Fruit fly (Drosophila melanogaster) whole organism, embryonic: ENCODE data around the gene Tgt.
A peak's percentile ranks its signal among the peaks of the same experiment; 100 is the strongest.

Experiments
- Antp ChIP-seq: fragments of 200-800 bp; sonication (Bioruptor generic); optimal IDR thresholded peaks from 3 replicates; lab custom pipeline; 2016; ENCODE audit warnings: missing biosample characterization, missing genetic modification characterization
- Bteb2 ChIP-seq: fragments of 200-800 bp; sonication (Bioruptor generic); optimal IDR thresholded peaks from 2 replicates; lab custom pipeline; 2016; ENCODE audit warnings: missing biosample characterization, missing genetic modification characterization
- CG1024 ChIP-seq: fragments of 200-800 bp; sonication (Bioruptor generic); IDR thresholded peaks from 2 replicates; pipeline ENCODE4 v1.3.6; 2022; ENCODE audit warnings: missing biosample characterization, missing genetic modification characterization
- CG10565 ChIP-seq: fragments of 200-800 bp; sonication (Bioruptor generic); optimal IDR thresholded peaks from 3 replicates; lab custom pipeline; 2016; ENCODE audit warnings: missing biosample characterization, mild to moderate bottlenecking, missing genetic modification characterization
- CG12299 ChIP-seq: fragments of 200-800 bp; sonication (Bioruptor generic); optimal IDR thresholded peaks from 2 replicates; lab custom pipeline; 2018; ENCODE audit warnings: missing biosample characterization, mild to moderate bottlenecking, missing genetic modification characterization
- CG13296 ChIP-seq: fragments of 200-800 bp; sonication (Bioruptor generic); optimal IDR thresholded peaks from 3 replicates; lab custom pipeline; 2018; ENCODE audit warnings: missing biosample characterization, mild to moderate bottlenecking, missing genetic modification characterization
- CG15269 ChIP-seq: fragments of 200-800 bp; sonication (Bioruptor generic); optimal IDR thresholded peaks from 2 replicates; lab custom pipeline; 2018; ENCODE audit warnings: missing biosample characterization, mild to moderate bottlenecking, missing genetic modification characterization, moderate library complexity
- CG17328 ChIP-seq: fragments of 200-800 bp; sonication (Bioruptor generic); IDR thresholded peaks from 2 replicates; pipeline ENCODE4 v1.3.6; 2022; ENCODE audit warnings: missing biosample characterization, missing genetic modification characterization
- CG17829 ChIP-seq: fragments of 200-800 bp; optimal IDR thresholded peaks from 2 replicates; lab custom pipeline; 2019; ENCODE audit warnings: missing biosample characterization, mild to moderate bottlenecking, missing genetic modification characterization, moderate library complexity
- CG1792 ChIP-seq: fragments of 200-800 bp; sonication (Bioruptor generic); optimal IDR thresholded peaks from 2 replicates; lab custom pipeline; 2016; ENCODE audit warnings: missing biosample characterization, missing genetic modification characterization
- CG30403 ChIP-seq: fragments of 200-800 bp; sonication (Bioruptor generic); optimal IDR thresholded peaks from 3 replicates; lab custom pipeline; 2016; ENCODE audit warnings: missing biosample characterization, missing genetic modification characterization
- CG32767 ChIP-seq: fragments of 200-800 bp; sonication (Bioruptor generic); IDR thresholded peaks from 2 replicates; pipeline ENCODE4 v1.3.6; 2022; ENCODE audit warnings: missing biosample characterization, missing genetic modification characterization
- CG5180 ChIP-seq: fragments of 200-800 bp; sonication (Bioruptor generic); optimal IDR thresholded peaks from 3 replicates; lab custom pipeline; 2017; ENCODE audit warnings: missing biosample characterization, missing genetic modification characterization, mild to moderate bottlenecking, moderate library complexity, missing genetic modification reagents
- CG5245 ChIP-seq: fragments of 200-800 bp; sonication (Bioruptor generic); optimal IDR thresholded peaks from 3 replicates; lab custom pipeline; 2016; ENCODE audit warnings: missing biosample characterization, missing genetic modification characterization
- CG6791 ChIP-seq: fragments of 200-800 bp; sonication (Bioruptor generic); IDR thresholded peaks from 3 replicates; pipeline ENCODE4 v1.3.6; 2022; ENCODE audit warnings: missing biosample characterization, missing genetic modification characterization; ENCODE audit not compliant: partially characterized antibody
- CG6813 ChIP-seq: fragments of 200-800 bp; sonication (Bioruptor generic); optimal IDR thresholded peaks from 2 replicates; lab custom pipeline; 2017; ENCODE audit warnings: missing biosample characterization, missing genetic modification characterization, mild to moderate bottlenecking, moderate library complexity, missing genetic modification reagents
- CG7372 ChIP-seq: fragments of 200-800 bp; sonication (Bioruptor generic); IDR thresholded peaks from 2 replicates; pipeline ENCODE4 v1.3.6; 2022; ENCODE audit warnings: missing biosample characterization, missing genetic modification characterization
- CG7987 ChIP-seq: fragments of 200-800 bp; sonication (Bioruptor generic); optimal IDR thresholded peaks from 2 replicates; lab custom pipeline; 2018; ENCODE audit warnings: missing biosample characterization, mild to moderate bottlenecking, missing genetic modification characterization, moderate library complexity
- Dad ChIP-seq: fragments of 200-800 bp; sonication (Bioruptor generic); optimal IDR thresholded peaks from 3 replicates; lab custom pipeline; 2016; ENCODE audit warnings: missing biosample characterization, missing genetic modification characterization
- Dek ChIP-seq: fragments of 200-800 bp; sonication (Bioruptor generic); optimal IDR thresholded peaks from 3 replicates; lab custom pipeline; 2019; ENCODE audit warnings: missing biosample characterization, mild to moderate bottlenecking, missing genetic modification characterization, moderate library complexity
- Doc2 ChIP-seq: fragments of 200-800 bp; sonication (Bioruptor generic); IDR thresholded peaks from 2 replicates; pipeline ENCODE4 v1.3.6; 2022; ENCODE audit warnings: missing biosample characterization, missing genetic modification characterization
- Dp ChIP-seq: fragments of 200-800 bp; sonication (Bioruptor generic); optimal IDR thresholded peaks from 2 replicates; lab custom pipeline; 2018; ENCODE audit warnings: missing biosample characterization, mild to moderate bottlenecking, missing genetic modification characterization, moderate library complexity
- Drgx ChIP-seq: fragments of 200-800 bp; sonication (Bioruptor generic); IDR thresholded peaks from 2 replicates; pipeline ENCODE4 v1.3.6; 2022; ENCODE audit warnings: missing biosample characterization, missing genetic modification characterization
- Eip74EF ChIP-seq, 2 experiments: fragments of 200-800 bp in 1 of 2; fragments of >200 bp in 1 of 2; sonication (Bioruptor generic) in 1 of 2; optimal IDR thresholded peaks; 2 replicates each; lab custom pipeline; 2017 to 2019; ENCODE audit warnings: missing biosample characterization in 2 of 2, missing genetic modification characterization in 2 of 2, mild to moderate bottlenecking in 1 of 2, moderate library complexity in 1 of 2
- Fer1 ChIP-seq: fragments of 200-800 bp; sonication (Bioruptor generic); optimal IDR thresholded peaks from 2 replicates; lab custom pipeline; 2017; ENCODE audit warnings: missing biosample characterization, mild to moderate bottlenecking, missing genetic modification characterization
- HmgD ChIP-seq: fragments of 200-800 bp; sonication (Bioruptor generic); optimal IDR thresholded peaks from 3 replicates; lab custom pipeline; 2016; ENCODE audit warnings: missing biosample characterization, missing genetic modification characterization
- HmgZ ChIP-seq: fragments of 200-800 bp; sonication (Bioruptor generic); optimal IDR thresholded peaks from 2 replicates; lab custom pipeline; 2018; ENCODE audit warnings: missing biosample characterization, mild to moderate bottlenecking, missing genetic modification characterization
- Optix ChIP-seq: fragments of 200-800 bp; sonication (Bioruptor generic); IDR thresholded peaks from 3 replicates; pipeline ENCODE4 v1.3.6; 2022; ENCODE audit warnings: missing biosample characterization, missing genetic modification characterization
- Poxn ChIP-seq: fragments of 200-800 bp; sonication (Bioruptor generic); IDR thresholded peaks from 2 replicates; pipeline ENCODE4 v1.3.6; 2022; ENCODE audit warnings: missing biosample characterization, missing genetic modification characterization
- Side ChIP-seq: fragments of 200-800 bp; sonication (Bioruptor generic); optimal IDR thresholded peaks from 2 replicates; lab custom pipeline; 2016; ENCODE audit warnings: missing biosample characterization, missing genetic modification characterization
- TFAM ChIP-seq: fragments of 200-800 bp; sonication (Bioruptor generic); optimal IDR thresholded peaks from 2 replicates; lab custom pipeline; 2017; ENCODE audit warnings: missing biosample characterization, missing genetic modification characterization, inconsistent platforms
- ara ChIP-seq: fragments of 200-800 bp; sonication (Bioruptor generic); IDR thresholded peaks from 2 replicates; pipeline ENCODE4 v1.3.6; 2022; ENCODE audit warnings: missing biosample characterization, missing genetic modification characterization
- chif ChIP-seq, 2 experiments: fragments of 200-800 bp; sonication (Bioruptor generic); optimal IDR thresholded peaks; 3 replicates each; lab custom pipeline; 2016; ENCODE audit warnings: missing biosample characterization in 2 of 2, missing genetic modification characterization in 2 of 2
- chn ChIP-seq: fragments of 200-800 bp; sonication (Bioruptor generic); optimal IDR thresholded peaks from 2 replicates; lab custom pipeline; 2016; ENCODE audit warnings: missing biosample characterization, missing genetic modification characterization
- corto ChIP-seq: fragments of 200-800 bp; sonication (Bioruptor generic); optimal IDR thresholded peaks from 2 replicates; lab custom pipeline; 2016; ENCODE audit warnings: missing biosample characterization, mild to moderate bottlenecking, missing genetic modification characterization, moderate library complexity
- danr ChIP-seq: fragments of 200-800 bp; sonication (Bioruptor generic); IDR thresholded peaks from 2 replicates; pipeline ENCODE4 v1.3.6; 2022; ENCODE audit warnings: missing biosample characterization, missing genetic modification characterization
- fd96Cb ChIP-seq: fragments of 200-800 bp; sonication (Bioruptor generic); optimal IDR thresholded peaks from 2 replicates; lab custom pipeline; 2018; ENCODE audit warnings: missing biosample characterization, mild to moderate bottlenecking, missing genetic modification characterization, moderate library complexity
- fru ChIP-seq: fragments of >200 bp; optimal IDR thresholded peaks from 2 replicates; lab custom pipeline; 2017
- h ChIP-seq: fragments of >200 bp; optimal IDR thresholded peaks from 2 replicates; lab custom pipeline; 2017
- her ChIP-seq: fragments of 200-800 bp; sonication (Bioruptor generic); optimal IDR thresholded peaks from 2 replicates; lab custom pipeline; 2016; ENCODE audit warnings: missing biosample characterization, missing genetic modification characterization
- knrl ChIP-seq: fragments of 200-800 bp; sonication (Bioruptor generic); IDR thresholded peaks from 3 replicates; pipeline ENCODE4 v1.3.6; 2022; ENCODE audit warnings: missing biosample characterization, missing genetic modification characterization; ENCODE audit not compliant: partially characterized antibody
- lmd ChIP-seq: fragments of 200-800 bp; sonication (Bioruptor generic); IDR thresholded peaks from 2 replicates; pipeline ENCODE4 v1.3.6; 2022; ENCODE audit warnings: missing biosample characterization, missing genetic modification characterization
- oc ChIP-seq: fragments of 200-800 bp; sonication (Bioruptor generic); optimal IDR thresholded peaks from 2 replicates; lab custom pipeline; 2018; ENCODE audit warnings: missing biosample characterization, mild to moderate bottlenecking, missing genetic modification characterization, moderate library complexity
- p53 ChIP-seq: fragments of 200-800 bp; sonication (Bioruptor generic); optimal IDR thresholded peaks from 2 replicates; lab custom pipeline; 2016; ENCODE audit warnings: missing biosample characterization, missing genetic modification characterization
- ro ChIP-seq: fragments of 200-800 bp; sonication (Bioruptor generic); IDR thresholded peaks from 2 replicates; pipeline ENCODE4 v1.3.6; 2022; ENCODE audit warnings: missing biosample characterization, missing genetic modification characterization
- slp2 ChIP-seq: fragments of 200-800 bp; sonication (Bioruptor generic); optimal IDR thresholded peaks from 2 replicates; lab custom pipeline; 2016; ENCODE audit warnings: missing biosample characterization, missing genetic modification characterization
- tx ChIP-seq: fragments of 200-800 bp; sonication (Bioruptor generic); optimal IDR thresholded peaks from 2 replicates; lab custom pipeline; 2016; ENCODE audit warnings: missing biosample characterization, missing genetic modification characterization
- usp ChIP-seq: fragments of >200 bp; optimal IDR thresholded peaks from 2 replicates; lab custom pipeline; 2017; ENCODE audit warnings: missing biosample characterization, missing genetic modification characterization
- yki ChIP-seq: fragments of >200 bp; optimal IDR thresholded peaks from 3 replicates; lab custom pipeline; 2018
- z ChIP-seq: fragments of 200-800 bp; sonication (Bioruptor generic); IDR thresholded peaks from 3 replicates; pipeline ENCODE4 v1.3.6; 2022; ENCODE audit warnings: missing biosample characterization, missing genetic modification characterization

Tgt gene

DNA sequence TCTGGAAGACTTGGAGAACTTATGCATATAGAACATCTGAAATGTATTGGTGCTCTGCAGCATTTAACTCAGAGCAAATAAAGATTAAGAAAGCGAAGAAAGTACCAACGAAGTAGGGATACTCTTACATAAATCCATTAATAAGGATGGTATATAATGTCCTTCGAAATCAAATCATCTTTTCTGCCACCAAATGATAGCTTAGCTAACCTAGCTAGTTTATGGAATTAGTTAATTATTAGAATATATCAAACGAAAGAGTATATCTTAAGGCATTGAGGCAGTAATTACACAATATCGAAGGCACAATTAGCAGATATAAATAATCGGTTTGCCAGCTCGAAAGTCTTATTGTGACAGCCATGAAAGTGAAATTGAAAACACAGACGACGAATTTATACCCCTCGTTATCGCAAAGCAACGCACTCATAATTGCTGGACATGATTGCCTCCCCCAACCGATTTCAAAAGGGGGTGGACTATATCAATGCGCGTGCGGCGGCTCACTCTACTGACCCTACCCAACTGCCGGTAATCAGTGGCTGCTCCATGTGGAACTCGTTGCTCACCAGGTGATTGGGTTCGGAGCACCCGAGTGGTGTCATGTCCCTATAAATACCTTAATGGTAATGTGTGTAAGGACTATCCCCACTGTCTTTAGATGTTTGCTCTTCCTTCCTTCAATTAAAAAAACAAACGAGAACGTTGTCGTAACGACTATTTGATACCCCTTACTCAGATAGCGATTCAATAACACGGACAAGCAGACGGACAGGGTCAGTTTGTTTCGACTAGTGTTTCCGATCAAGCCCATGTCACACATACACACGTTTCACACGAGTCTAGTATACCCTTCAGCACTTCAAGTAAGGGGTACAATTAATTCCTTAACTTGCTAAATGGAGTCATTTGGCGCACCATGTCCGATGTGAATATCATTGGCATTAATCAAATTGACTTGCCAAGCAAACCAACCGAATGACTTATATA lies 39.2 kb upstream of the Tgt start (continued):
- 0 out of 2 replicates have a peak, but pooled peaks have one; percentile 40 for TF ChIP-seq CG32767 (GFP tag; lab: Robert Waterston, UW)
- TF ChIP-seq lmd (GFP tag; lab: Robert Waterston, UW): peak; percentile 40
- peak; percentile 24 for TF ChIP-seq HmgZ
- no peak for TF ChIP-seq ro (GFP tag; lab: Robert Waterston, UW)
- TF ChIP-seq chn (GFP tag; lab: Kevin White, UChicago): peak; percentile 35
- 0 out of 2 replicates have a peak, but pooled peaks have one; percentile 5 for TF ChIP-seq CG1024 (GFP tag; lab: Robert Waterston, UW)
- no peak for TF ChIP-seq slp2
- no peak for TF ChIP-seq CG1792
- TF ChIP-seq her: no peak
- no peak for TF ChIP-seq HmgD (GFP tag; lab: Kevin White, UChicago)
- no peak for TF ChIP-seq CG12299 (tag; lab: Kevin White, UChicago)
- no peak for TF ChIP-seq Side (GFP tag; lab: Kevin White, UChicago)
- TF ChIP-seq Drgx (GFP tag; lab: Robert Waterston, UW): peak; percentile 43; the same call in 1 of the 2 replicates
- peak; percentile 47 for TF ChIP-seq Fer1 (GFP tag; lab: Kevin White, UChicago)
- TF ChIP-seq CG17328 (GFP tag; lab: Robert Waterston, UW): no peak; the same call in 1 of the 2 replicates
- peak; percentile 21 for TF ChIP-seq oc (tag; lab: Kevin White, UChicago)
- peak; percentile 30 to 40 for TF ChIP-seq chif (GFP tag; optimal IDR thresholded peaks at IDR 0.05; lab: Kevin White, UChicago)
- TF ChIP-seq CG5245 (GFP tag; lab: Kevin White, UChicago): no peak
- no peak for TF ChIP-seq TFAM
- TF ChIP-seq CG7372 (GFP tag; lab: Robert Waterston, UW): no peak
- peak; percentile 55 for TF ChIP-seq CG30403
- TF ChIP-seq Bteb2 (GFP tag; lab: Kevin White, UChicago): no peak
- TF ChIP-seq CG7987: no peak
- TF ChIP-seq danr (GFP tag; lab: Robert Waterston, UW): no peak
- TF ChIP-seq corto: peak; percentile 81
- TF ChIP-seq Poxn (GFP tag; lab: Robert Waterston, UW): no peak
- no peak for TF ChIP-seq usp (GFP tag; lab: Kevin White, UChicago)
- TF ChIP-seq CG15269 (tag; lab: Kevin White, UChicago): peak; percentile 54
- no peak for TF ChIP-seq yki
- TF ChIP-seq p53 (GFP tag; lab: Kevin White, UChicago): no peak
- no peak for TF ChIP-seq CG6791 (GFP tag; lab: Robert Waterston, UW)
- TF ChIP-seq h (lab: Kevin White, UChicago): no peak
- no peak for TF ChIP-seq Doc2 (GFP tag; lab: Robert Waterston, UW)
- TF ChIP-seq Dp (GFP tag; lab: Kevin White, UChicago): no peak
- peak in 1 of 2 experiments; percentile 40 for TF ChIP-seq Eip74EF (GFP tag; optimal IDR thresholded peaks at IDR 0.05; lab: Kevin White, UChicago)
- peak; percentile 28 for TF ChIP-seq Antp
- TF ChIP-seq tx (GFP tag; lab: Kevin White, UChicago): no peak
- TF ChIP-seq CG13296 (GFP tag; lab: Kevin White, UChicago): peak; percentile 42
- TF ChIP-seq z (GFP tag; lab: Robert Waterston, UW): no peak
- TF ChIP-seq CG10565 (GFP tag; lab: Kevin White, UChicago): no peak
- TF ChIP-seq Optix (GFP tag; lab: Robert Waterston, UW): 0 out of 3 replicates have a peak, but pooled peaks have one; percentile 43
- no peak for TF ChIP-seq knrl
- TF ChIP-seq fd96Cb (tag; lab: Kevin White, UChicago): peak; percentile 46
- peak; percentile 57 for TF ChIP-seq CG17829
- TF ChIP-seq Dek (tag; lab: Kevin White, UChicago): peak; percentile 53
- no peak for TF ChIP-seq ara (GFP tag; lab: Robert Waterston, UW)
- no peak for TF ChIP-seq CG6813 (GFP tag; lab: Kevin White, UChicago)
- peak; percentile 9 for TF ChIP-seq Dad (GFP tag; lab: Kevin White, UChicago)
- TF ChIP-seq CG5180 (GFP tag; lab: Kevin White, UChicago): no peak
- TF ChIP-seq fru (lab: Kevin White, UChicago): no peak
